Worm (Caenorhabditis elegans) whole organism, L2 larva: Measurements from ENCODE around the gene gln-1.

Source experiments
- nhr-25 ChIP-seq: fragments of 150-350 bp; sonication (generic microtip); optimal IDR thresholded peaks from 3 replicates; lab custom pipeline; 2014; ENCODE audit warnings: missing biosample characterization, missing genetic modification characterization
- nhr-6 ChIP-seq: fragments of 150-350 bp; optimal IDR thresholded peaks from 2 replicates; lab custom pipeline; 2014; ENCODE audit warnings: missing biosample characterization, missing genetic modification characterization
- sma-9 ChIP-seq, 2 experiments: fragments of 150-350 bp in 1 of 2; sonication (generic microtip) in 1 of 2; optimal IDR thresholded peaks; 2 replicates each; lab custom pipeline; 2014 to 2016; ENCODE audit warnings: missing genetic modification characterization in 2 of 2, mild to moderate bottlenecking in 1 of 2, missing biosample characterization in 1 of 2, missing compliant biosample characterization in 1 of 2, missing genetic modification reagents in 1 of 2, moderate library complexity in 1 of 2

DNA sequence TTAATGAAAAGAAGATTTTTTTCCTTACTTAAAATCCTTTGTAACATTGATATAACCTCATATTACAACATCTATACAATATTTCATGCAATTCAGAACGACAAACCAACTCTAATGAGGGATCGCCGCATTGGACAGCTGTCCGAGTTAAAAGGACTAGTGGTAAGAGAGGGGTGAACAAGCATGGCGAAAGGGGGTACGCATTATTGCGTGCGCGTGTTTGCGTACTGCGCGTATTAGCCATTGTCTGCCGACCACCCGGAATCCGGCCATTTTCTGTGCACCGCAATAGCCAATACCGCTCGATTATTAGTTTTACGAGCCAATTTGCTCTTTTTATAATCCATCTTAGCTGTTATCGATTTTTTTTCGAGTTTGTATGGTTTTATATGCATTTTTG is 39.5 kb downstream of the gln-1 start, which contains the start of gene C15H9.4:
- TF ChIP-seq nhr-25 (tag; lab: Kevin White, UChicago), result no peak
- TF ChIP-seq nhr-6 (tag; lab: Kevin White, UChicago), result no peak
- peak; percentile 45 for TF ChIP-seq sma-9 (GFP tag; optimal IDR thresholded peaks at IDR 0.05; lab: Kevin White, UChicago)
- no peak for TF ChIP-seq sma-9 (tag; optimal IDR thresholded peaks at IDR 0.05; lab: Kevin White, UChicago)
